Worm (Caenorhabditis elegans) whole organism, L4 larva: ENCODE results near the gene srlf-31.
A peak's percentile ranks its signal among the peaks of the same experiment; 100 is the strongest.

Source experiments
- F10B5.3 ChIP-seq: sonication (generic microtip); optimal IDR thresholded peaks from 2 replicates; lab custom pipeline; 2016; ENCODE audit warnings: mild to moderate bottlenecking, missing genetic modification characterization, missing compliant biosample characterization
- F44E2.7 ChIP-seq: fragments of 200-800 bp; sonication (Bioruptor generic); IDR thresholded peaks from 2 replicates; pipeline ENCODE4 v2.1.2; 2022; ENCODE audit warnings: missing genetic modification characterization, missing compliant biosample characterization
- Y48G9A.11 ChIP-seq: fragments of 200-800 bp; sonication (Bioruptor generic); IDR thresholded peaks from 2 replicates; pipeline ENCODE4 v1.3.6; 2022; ENCODE audit warnings: missing genetic modification reagents, missing genetic modification characterization, missing compliant biosample characterization
- Y75B8A.6 ChIP-seq: fragments of 200-800 bp; sonication (Bioruptor generic); IDR thresholded peaks from 2 replicates; pipeline ENCODE4 v1.3.6; 2022; ENCODE audit warnings: missing genetic modification reagents, missing genetic modification characterization, missing compliant biosample characterization
- ZK546.5 ChIP-seq, 2 experiments: sonication (generic microtip); optimal IDR thresholded peaks; 2 replicates each; lab custom pipeline; 2017; ENCODE audit warnings: missing biosample characterization in 2 of 2, missing genetic modification characterization in 2 of 2
- aha-1 ChIP-seq: fragments of 150-350 bp; peaks from one replicate; lab custom pipeline; 2014; ENCODE audit warnings: missing biosample characterization, missing genetic modification characterization
- attf-4 ChIP-seq: sonication (generic microtip); optimal IDR thresholded peaks from 3 replicates; lab custom pipeline; 2017; ENCODE audit warnings: missing biosample characterization, missing genetic modification characterization
- ceh-62 ChIP-seq: sonication (generic microtip); optimal IDR thresholded peaks from 2 replicates; lab custom pipeline; 2017; ENCODE audit warnings: missing biosample characterization, missing genetic modification characterization
- ctbp-1 ChIP-seq: fragments of 200-800 bp; sonication (Bioruptor generic); IDR thresholded peaks from 2 replicates; pipeline ENCODE4 v1.3.6; 2022; ENCODE audit warnings: missing genetic modification reagents, missing genetic modification characterization, missing compliant biosample characterization
- daf-16 ChIP-seq, 3 experiments: sonication (generic microtip); optimal IDR thresholded peaks; 2 replicates each; lab custom pipeline; 2016 to 2017; ENCODE audit warnings: missing genetic modification characterization in 3 of 3, missing genetic modification reagents in 3 of 3, mild to moderate bottlenecking in 2 of 3, missing compliant biosample characterization in 2 of 3, missing biosample characterization in 1 of 3, moderate library complexity in 1 of 3
- daf-8 ChIP-seq: fragments of 200-800 bp; sonication (Bioruptor generic); IDR thresholded peaks from 2 replicates; pipeline ENCODE4 v1.3.6; 2022; ENCODE audit warnings: missing genetic modification characterization, missing compliant biosample characterization
- dmd-6 ChIP-seq: fragments of 200-800 bp; sonication (Bioruptor generic); IDR thresholded peaks from 2 replicates; pipeline ENCODE4 v1.3.6; 2022; ENCODE audit warnings: missing genetic modification reagents, missing genetic modification characterization, missing compliant biosample characterization
- dmd-8 ChIP-seq: fragments of 200-800 bp; sonication (Bioruptor generic); IDR thresholded peaks from 2 replicates; pipeline ENCODE4 v1.3.6; 2022; ENCODE audit warnings: missing genetic modification characterization, missing compliant biosample characterization
- dmd-9 ChIP-seq: fragments of 200-800 bp; sonication (Bioruptor generic); IDR thresholded peaks from 2 replicates; pipeline ENCODE4 v1.3.6; 2022; ENCODE audit warnings: missing genetic modification reagents, missing genetic modification characterization, missing compliant biosample characterization
- dpl-1 ChIP-seq: fragments of 150-350 bp; optimal IDR thresholded peaks from 2 replicates; lab custom pipeline; 2014; ENCODE audit warnings: missing biosample characterization, missing genetic modification reagents, missing genetic modification characterization
- fos-1 ChIP-seq: fragments of 150-350 bp; optimal IDR thresholded peaks from 2 replicates; lab custom pipeline; 2014; ENCODE audit warnings: missing biosample characterization, missing genetic modification characterization
- lin-1 ChIP-seq: fragments of 200-800 bp; sonication (Bioruptor generic); IDR thresholded peaks from 2 replicates; pipeline ENCODE4 v1.3.6; 2022; ENCODE audit warnings: missing genetic modification reagents, missing genetic modification characterization, missing compliant biosample characterization
- lin-13 ChIP-seq: fragments of 150-350 bp; optimal IDR thresholded peaks from 2 replicates; lab custom pipeline; 2014; ENCODE audit warnings: missing biosample characterization, missing genetic modification reagents, missing genetic modification characterization
- lin-29 ChIP-seq: fragments of 200-800 bp; sonication (Bioruptor generic); IDR thresholded peaks from 2 replicates; pipeline ENCODE4 v1.3.6; 2022; ENCODE audit warnings: missing genetic modification reagents, missing genetic modification characterization, missing compliant biosample characterization
- lin-38 ChIP-seq: fragments of 200-800 bp; sonication (Bioruptor generic); IDR thresholded peaks from 2 replicates; pipeline ENCODE4 v1.3.6; 2022; ENCODE audit warnings: missing genetic modification reagents, missing genetic modification characterization, missing compliant biosample characterization
- lin-39 ChIP-seq: fragments of 150-350 bp; optimal IDR thresholded peaks from 2 replicates; lab custom pipeline; 2014; ENCODE audit warnings: missing biosample characterization, missing genetic modification reagents, missing genetic modification characterization
- lsy-2 ChIP-seq, 2 experiments: fragments of 150-350 bp in 1 of 2; sonication (generic microtip) in 1 of 2; optimal IDR thresholded peaks; 2 replicates each; lab custom pipeline; 2014 to 2017; ENCODE audit warnings: missing biosample characterization in 2 of 2, missing genetic modification characterization in 2 of 2
- madf-5 ChIP-seq, 2 experiments: fragments of 200-800 bp; sonication (Bioruptor generic); IDR thresholded peaks; 2 replicates each; pipeline ENCODE4 v1.3.6; 2022; ENCODE audit warnings: missing compliant biosample characterization in 2 of 2, missing genetic modification characterization in 2 of 2
- nhr-102 ChIP-seq: sonication (generic microtip); optimal IDR thresholded peaks from 2 replicates; lab custom pipeline; 2016; ENCODE audit warnings: mild to moderate bottlenecking, missing genetic modification characterization, moderate library complexity, missing compliant biosample characterization
- nhr-11 ChIP-seq: fragments of 150-350 bp; optimal IDR thresholded peaks from 2 replicates; lab custom pipeline; 2014; ENCODE audit warnings: missing biosample characterization, missing genetic modification characterization
- nhr-237 ChIP-seq: sonication (generic microtip); optimal IDR thresholded peaks from 2 replicates; lab custom pipeline; 2017; ENCODE audit warnings: missing biosample characterization, missing genetic modification characterization
- nhr-28 ChIP-seq: fragments of 150-350 bp; optimal IDR thresholded peaks from 2 replicates; lab custom pipeline; 2014; ENCODE audit warnings: missing biosample characterization, missing genetic modification characterization
- nhr-76 ChIP-seq: fragments of 150-350 bp; optimal IDR thresholded peaks from 2 replicates; lab custom pipeline; 2014; ENCODE audit warnings: missing biosample characterization, missing genetic modification characterization
- nhr-77 ChIP-seq: fragments of 150-350 bp; optimal IDR thresholded peaks from 2 replicates; lab custom pipeline; 2014; ENCODE audit warnings: missing biosample characterization, missing genetic modification characterization
- pha-4 ChIP-seq, 2 experiments: fragments of 150-350 bp in 1 of 2; fragments of 200-800 bp in 1 of 2; sonication (Bioruptor generic) in 1 of 2; IDR thresholded peaks in 1 of 2; optimal IDR thresholded peaks in 1 of 2; 2 replicates each; pipeline versions ENCODE4 v1.3.6 to Lab custom; 2014 to 2022; ENCODE audit warnings: missing genetic modification characterization in 2 of 2, missing genetic modification reagents in 2 of 2, missing biosample characterization in 1 of 2, missing compliant biosample characterization in 1 of 2
- pqm-1 ChIP-seq: sonication (generic microtip); optimal IDR thresholded peaks from 2 replicates; lab custom pipeline; 2017; ENCODE audit warnings: missing biosample characterization, missing genetic modification characterization
- saeg-2 ChIP-seq: fragments of 200-800 bp; sonication (Bioruptor generic); IDR thresholded peaks from 2 replicates; pipeline ENCODE4 v1.3.6; 2022; ENCODE audit warnings: missing genetic modification reagents, missing genetic modification characterization, missing compliant biosample characterization
- sdz-12 ChIP-seq: fragments of 200-800 bp; sonication (Bioruptor generic); optimal IDR thresholded peaks from 2 replicates; lab custom pipeline; 2018; ENCODE audit warnings: mild to moderate bottlenecking, missing genetic modification characterization, missing compliant biosample characterization
- set-16 ChIP-seq: fragments of 200-800 bp; sonication (Bioruptor generic); IDR thresholded peaks from 2 replicates; pipeline ENCODE4 v1.3.6; 2022; ENCODE audit warnings: missing genetic modification reagents, missing genetic modification characterization, missing compliant biosample characterization
- spr-1 ChIP-seq: sonication (generic microtip); optimal IDR thresholded peaks from 2 replicates; lab custom pipeline; 2016; ENCODE audit warnings: mild to moderate bottlenecking, missing genetic modification characterization, missing compliant biosample characterization
- spr-3 ChIP-seq: fragments of 200-800 bp; sonication (Bioruptor generic); optimal IDR thresholded peaks from 2 replicates; lab custom pipeline; 2018; ENCODE audit warnings: mild to moderate bottlenecking, missing genetic modification characterization, missing compliant biosample characterization
- unc-39 ChIP-seq: sonication (generic microtip); optimal IDR thresholded peaks from 2 replicates; lab custom pipeline; 2017; ENCODE audit warnings: missing biosample characterization, missing genetic modification characterization
- unc-62 ChIP-seq, 3 experiments: fragments of 150-350 bp in 1 of 3; sonication (generic microtip); optimal IDR thresholded peaks in 2 of 3; peaks in 1 of 3; 1 replicate in 1 of 3; 2 replicates in 2 of 3; lab custom pipeline; 2014 to 2017; ENCODE audit warnings: missing biosample characterization in 3 of 3, missing genetic modification characterization in 3 of 3, missing genetic modification reagents in 3 of 3, missing genotype in 1 of 3
- zag-1 ChIP-seq: fragments of 150-350 bp; optimal IDR thresholded peaks from 2 replicates; lab custom pipeline; 2014; ENCODE audit warnings: missing biosample characterization, missing genetic modification characterization
- zip-2 ChIP-seq: fragments of 150-350 bp; optimal IDR thresholded peaks from 2 replicates; lab custom pipeline; 2014; ENCODE audit warnings: missing biosample characterization, missing genetic modification characterization

Gene srlf-31

DNA sequence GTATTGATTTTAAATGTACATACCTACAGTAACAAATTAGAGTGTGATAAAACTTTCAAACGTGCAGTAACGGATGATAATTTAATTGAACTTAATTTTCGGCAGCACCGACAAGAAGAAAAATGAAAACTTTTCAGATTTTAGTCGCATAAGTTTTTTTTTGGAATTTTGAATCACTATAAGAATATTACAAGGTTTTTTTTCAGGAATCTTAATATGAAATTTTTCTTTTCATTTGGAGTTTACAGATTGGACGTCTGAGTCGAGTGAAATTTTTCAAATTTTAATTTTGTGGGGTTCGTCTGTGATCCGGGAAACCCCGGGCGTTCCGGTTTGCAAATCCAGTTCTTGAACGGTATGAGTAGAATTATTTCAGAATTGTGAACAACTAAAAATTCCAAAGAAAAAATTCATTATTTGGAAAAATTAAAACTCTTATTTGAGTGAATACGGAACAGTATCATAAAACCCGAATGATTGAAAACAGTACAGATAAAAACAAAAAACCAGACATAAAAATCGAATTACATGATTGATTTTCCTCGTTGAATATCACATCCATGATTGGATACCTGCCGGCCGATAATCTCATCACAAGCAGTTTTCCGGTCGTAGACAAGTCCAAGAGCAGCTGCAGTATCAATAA is 9.6 kb downstream of the srlf-31 start (continued):
- TF ChIP-seq dmd-9 (no peak), fos-1 (no peak), ceh-62 (tag; lab: Kevin White, UChicago) (no peak), ZK546.5 (tag; optimal IDR thresholded peaks at IDR 0.05; lab: Kevin White, UChicago) (no peak), Y48G9A.11 (GFP tag; lab: Robert Waterston, UW) (no peak), spr-3 (GFP tag; lab: Kevin White, UChicago) (no peak), pha-4 (GFP tag; IDR thresholded peaks at IDR 0.05; lab: Robert Waterston, UW) (0 out of 2 replicates have a peak, but pooled peaks have one; percentile 68), pha-4 (tag; optimal IDR thresholded peaks at IDR 0.05; lab: Kevin White, UChicago) (no peak), lin-39 (tag; lab: Kevin White, UChicago) (no peak), set-16 (GFP tag; lab: Robert Waterston, UW) (no peak), nhr-77 (tag; lab: Kevin White, UChicago) (peak; percentile 71), daf-8 (no peak), sdz-12 (GFP tag; lab: Kevin White, UChicago) (no peak), lin-1 (peak; percentile 35; the same call in 1 of the 2 replicates), pqm-1 (tag; lab: Kevin White, UChicago) (no peak), daf-16 (GFP tag; optimal IDR thresholded peaks at IDR 0.05; lab: Kevin White, UChicago) (no peak), daf-16 (tag; optimal IDR thresholded peaks at IDR 0.05; lab: Kevin White, UChicago) (peak; percentile 42), nhr-237 (no peak), dmd-6 (GFP tag; lab: Robert Waterston, UW) (peak; percentile 48), spr-1 (tag; lab: Kevin White, UChicago) (no peak), attf-4 (tag; lab: Kevin White, UChicago) (no peak), nhr-76 (tag; lab: Kevin White, UChicago) (no peak), zag-1 (tag; lab: Kevin White, UChicago) (no peak), lin-29 (GFP tag; lab: Robert Waterston, UW) (no peak), lin-38 (peak; percentile 42), saeg-2 (no peak), F10B5.3 (tag; lab: Kevin White, UChicago) (no peak), F44E2.7 (GFP tag; lab: Robert Waterston, UW) (no peak), lin-13 (GFP tag; lab: Kevin White, UChicago) (peak; percentile 41), unc-39 (no peak), nhr-102 (tag; lab: Kevin White, UChicago) (peak; percentile 12), zip-2 (tag; lab: Kevin White, UChicago) (no peak), dmd-8 (no peak), ctbp-1 (GFP tag; lab: Robert Waterston, UW) (no peak), dpl-1 (GFP tag; lab: Kevin White, UChicago) (no peak), nhr-11 (tag; lab: Kevin White, UChicago) (no peak)

DNA sequence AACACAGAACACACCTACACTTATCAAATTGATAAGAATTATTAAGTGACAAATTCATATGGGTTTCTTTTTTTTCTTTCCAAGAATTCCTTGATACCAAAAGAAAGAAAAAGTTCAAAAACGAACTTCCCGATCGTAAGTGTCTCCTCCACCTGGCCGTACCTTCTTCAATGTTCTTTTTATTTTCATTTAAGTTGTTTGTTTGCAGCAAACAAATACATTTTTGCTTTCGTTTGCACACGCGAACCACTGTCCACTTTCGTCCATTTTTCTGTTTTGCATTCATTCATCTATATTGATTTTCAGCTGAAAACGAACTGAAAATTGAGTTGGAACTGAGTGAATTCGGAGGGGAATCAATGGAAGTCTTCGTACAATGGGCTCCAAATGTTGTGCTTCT is 11.3 kb downstream of the srlf-31 start, which contains the start of gene VZK822L.2:
VZK822L.2 (plus strand) TSS at position 301 of the 400 bp plus-strand sequence.
- no peak for TF ChIP-seq madf-5 (GFP tag; IDR thresholded peaks at IDR 0.05; lab: Robert Waterston, UW)
- no peak for TF ChIP-seq unc-39
- peak; percentile 43 for TF ChIP-seq aha-1
- peak; percentile 23 for TF ChIP-seq nhr-28 (tag; lab: Kevin White, UChicago)
- TF ChIP-seq dmd-6 (GFP tag; lab: Robert Waterston, UW): peak; percentile 33; the same call in 1 of the 2 replicates
- no peak for TF ChIP-seq daf-16 (GFP tag; optimal IDR thresholded peaks at IDR 0.05; lab: Kevin White, UChicago)
- peak; percentile 17 for TF ChIP-seq daf-16 (tag; optimal IDR thresholded peaks at IDR 0.05; lab: Kevin White, UChicago)
- TF ChIP-seq pqm-1 (tag; lab: Kevin White, UChicago): peak; percentile 40
- no peak for TF ChIP-seq lsy-2 (tag; optimal IDR thresholded peaks at IDR 0.05; lab: Kevin White, UChicago)
- peak in 1 of 2 experiments; percentile 18 for TF ChIP-seq unc-62 (GFP tag; optimal IDR thresholded peaks at IDR 0.05 in 1 of 2; lab: Kevin White, UChicago)
- no peak for TF ChIP-seq unc-62 (tag; optimal IDR thresholded peaks at IDR 0.05; lab: Kevin White, UChicago)
- TF ChIP-seq spr-1 (tag; lab: Kevin White, UChicago): no peak
- TF ChIP-seq Y75B8A.6 (GFP tag; lab: Robert Waterston, UW): no peak
